Fruit fly (Drosophila melanogaster): ENCODE data around the gene CG14829.

Gene CG14829

dm6 chr3L:7249167-7249566, 11.2 kb upstream of the CG14829 start, which contains the start of gene Cdc27 (continued):
- no peak for TF ChIP-seq sc (optimal IDR thresholded peaks at IDR 0.05)
- TF ChIP-seq sc (GFP tag; optimal IDR thresholded peaks at IDR 0.05), result no peak
- TF ChIP-seq wek (GFP tag; optimal IDR thresholded peaks at IDR 0.05), result peak; percentile 21
- TF ChIP-seq Xrp1 (GFP tag; IDR thresholded peaks at IDR 0.05), result peak; percentile 48
- TF ChIP-seq HmgZ (tag; optimal IDR thresholded peaks at IDR 0.05), result peak; percentile 47
- no peak for TF ChIP-seq CG4730 (GFP tag; IDR thresholded peaks at IDR 0.05)
- TF ChIP-seq CG8924 (tag; optimal IDR thresholded peaks at IDR 0.05), result peak; percentile 57
- TF ChIP-seq ken (GFP tag; IDR thresholded peaks at IDR 0.05), result 0 out of 3 replicates have a peak, but pooled peaks have one; percentile 42
- TF ChIP-seq h (optimal IDR thresholded peaks at IDR 0.05), result no peak
- TF ChIP-seq B-H1 (GFP tag; IDR thresholded peaks at IDR 0.05), result no peak
- TF ChIP-seq crol (GFP tag; IDR thresholded peaks at IDR 0.05), result no peak
- peak; percentile 93 for TF ChIP-seq CG4617 (GFP tag; optimal IDR thresholded peaks at IDR 0.05; ENCODE audit: borderline replicate concordance)
- TF ChIP-seq CG7357 (GFP tag; IDR thresholded peaks at IDR 0.05), result peak; percentile 98
- TF ChIP-seq CG10274 (GFP tag; optimal IDR thresholded peaks at IDR 0.05), result no peak
- no peak for TF ChIP-seq CG32767 (GFP tag; IDR thresholded peaks at IDR 0.05)
- TF ChIP-seq zf30C (GFP tag; optimal IDR thresholded peaks at IDR 0.05), result peak; percentile 38
- TF ChIP-seq ham (GFP tag; IDR thresholded peaks at IDR 0.05), result no peak
- no peak for TF ChIP-seq Atf3 (GFP tag; optimal IDR thresholded peaks at IDR 0.05)
- no peak for TF ChIP-seq CG15011 (GFP tag; optimal IDR thresholded peaks at IDR 0.05)
- TF ChIP-seq salm (tag; optimal IDR thresholded peaks at IDR 0.05), result no peak
- no peak for TF ChIP-seq run (tag; optimal IDR thresholded peaks at IDR 0.05)
- TF ChIP-seq CG3847 (GFP tag; IDR thresholded peaks at IDR 0.05), result peak; percentile 66
- TF ChIP-seq pum (GFP tag; optimal IDR thresholded peaks at IDR 0.05), result no peak
- TF ChIP-seq stc (GFP tag; IDR thresholded peaks at IDR 0.05), result no peak
- peak; percentile 19 for TF ChIP-seq D19A (tag; optimal IDR thresholded peaks at IDR 0.05)
- no peak for TF ChIP-seq peb (GFP tag; IDR thresholded peaks at IDR 0.05)
- no peak for TF ChIP-seq so (GFP tag; IDR thresholded peaks at IDR 0.05)
- TF ChIP-seq Neu2 (GFP tag; optimal IDR thresholded peaks at IDR 0.05; ENCODE audit: borderline replicate concordance), result no peak
- TF ChIP-seq vfl (GFP tag; optimal IDR thresholded peaks at IDR 0.05), result peak; percentile 24
- no peak for TF ChIP-seq CG12942 (GFP tag; optimal IDR thresholded peaks at IDR 0.05)
- TF ChIP-seq vvl (GFP tag; IDR thresholded peaks at IDR 0.05), result peak; percentile 86
- TF ChIP-seq CG8089 (GFP tag; optimal IDR thresholded peaks at IDR 0.05), result no peak
- TF ChIP-seq ssp (GFP tag; IDR thresholded peaks at IDR 0.05), result peak; percentile 100
- TF ChIP-seq CG12236 (GFP tag; optimal IDR thresholded peaks at IDR 0.05), result no peak
- peak; percentile 66 for TF ChIP-seq phol (tag; optimal IDR thresholded peaks at IDR 0.05)
- TF ChIP-seq Eip74EF (GFP tag; optimal IDR thresholded peaks at IDR 0.05), result peak in 1 of 2 experiments; percentile 91
- no peak for TF ChIP-seq CG7928 (GFP tag; optimal IDR thresholded peaks at IDR 0.05)
- TF ChIP-seq gcm (GFP tag; optimal IDR thresholded peaks at IDR 0.05), result no peak
- peak; percentile 82 for TF ChIP-seq CG3838 (GFP tag; optimal IDR thresholded peaks at IDR 0.05)
- no peak for TF ChIP-seq cas (GFP tag; IDR thresholded peaks at IDR 0.05)
- no peak for TF ChIP-seq TFAM (GFP tag; optimal IDR thresholded peaks at IDR 0.05)
- no peak for TF ChIP-seq CG9437 (GFP tag; optimal IDR thresholded peaks at IDR 0.05)
- TF ChIP-seq tap (tag; optimal IDR thresholded peaks at IDR 0.05), result no peak
- no peak for TF ChIP-seq z (GFP tag; IDR thresholded peaks at IDR 0.05)
- no peak for TF ChIP-seq CG8388 (GFP tag; optimal IDR thresholded peaks at IDR 0.05)
- TF ChIP-seq rib (GFP tag; IDR thresholded peaks at IDR 0.05), result no peak
- peak; percentile 56 for TF ChIP-seq Dek (tag; optimal IDR thresholded peaks at IDR 0.05)
- peak; percentile 71 for TF ChIP-seq HLH4C (GFP tag; IDR thresholded peaks at IDR 0.05; ENCODE audit: partially characterized antibody)
- TF ChIP-seq nmo (GFP tag; optimal IDR thresholded peaks at IDR 0.05), result peak; percentile 72
- TF ChIP-seq Abd-B (GFP tag; optimal IDR thresholded peaks at IDR 0.05), result peak; percentile 67
- TF ChIP-seq E2f2 (GFP tag; IDR thresholded peaks at IDR 0.05), result peak; percentile 43
- TF ChIP-seq Drgx (GFP tag; IDR thresholded peaks at IDR 0.05), result peak; percentile 28; the same call in 1 of the 2 replicates
- peak; percentile 53 for TF ChIP-seq Hmr (GFP tag; optimal IDR thresholded peaks at IDR 0.05)
